Fruit fly (Drosophila melanogaster): ENCODE measurements around the gene Ldaf1.

DNA sequence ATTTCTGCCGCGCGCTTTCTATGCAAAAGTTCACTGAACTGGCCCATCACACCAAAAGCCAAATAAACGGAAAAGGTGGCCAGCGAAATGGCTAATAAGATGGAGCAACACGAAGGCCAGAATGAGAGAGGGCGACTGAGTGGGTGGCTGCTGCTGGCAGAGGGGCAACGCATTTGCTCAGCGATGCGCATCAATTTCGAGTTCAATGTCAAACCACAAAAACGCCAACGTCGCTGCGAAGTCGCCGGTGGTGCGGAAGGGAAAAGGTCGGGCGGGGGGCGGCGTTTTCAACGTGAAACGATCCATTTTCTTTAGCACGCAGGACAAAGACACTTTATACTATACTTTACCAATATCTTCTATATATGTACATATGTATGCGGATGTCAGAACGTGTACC is 47.9 kb upstream of the Ldaf1 start:
- no peak for TF ChIP-seq Dll (optimal IDR thresholded peaks at IDR 0.05)
- TF ChIP-seq pan (optimal IDR thresholded peaks at IDR 0.05), result no peak
- TF ChIP-seq usp (GFP tag; optimal IDR thresholded peaks at IDR 0.05), result no peak
